Worm (Caenorhabditis elegans) whole organism, late embryonic: ENCODE data around the gene glb-32.

ENCODE experiments used
- ama-1 ChIP-seq: fragments of 150-350 bp; optimal IDR thresholded peaks from 2 replicates; lab custom pipeline; 2014
- ceh-14 ChIP-seq: sonication (generic microtip); optimal IDR thresholded peaks from 2 replicates; lab custom pipeline; 2016; ENCODE audit warnings: missing genotype, missing genetic modification characterization, missing compliant biosample characterization
- dmd-4 ChIP-seq: sonication (generic microtip); optimal IDR thresholded peaks from 2 replicates; lab custom pipeline; 2016; ENCODE audit warnings: borderline replicate concordance, missing genetic modification characterization, missing compliant biosample characterization
- nhr-11 ChIP-seq: fragments of 150-350 bp; optimal IDR thresholded peaks from 2 replicates; lab custom pipeline; 2014; ENCODE audit warnings: missing biosample characterization, missing genetic modification characterization

- TF ChIP-seq nhr-11 (tag; lab: Kevin White, UChicago) (no peak), ceh-14 (no peak), dmd-4 (tag; lab: Kevin White, UChicago) (no peak), ama-1 (lab: Kevin White, UChicago) (no peak)
Measured at ce11 chrV:5046558-5046957, 42.8 kb downstream of the glb-32 start.
